Fruit fly (Drosophila melanogaster) whole organism, adult: ENCODE data around the gene CG14312.

Experiments
- CG11617 ChIP-seq: fragments of 200-800 bp; sonication (Bioruptor generic); optimal IDR thresholded peaks from 2 replicates; lab custom pipeline; 2017; ENCODE audit warnings: mild to moderate bottlenecking, missing biosample characterization, missing genetic modification reagents, missing genetic modification characterization
- CG12768 ChIP-seq: fragments of 200-800 bp; sonication (Bioruptor generic); optimal IDR thresholded peaks from 2 replicates; lab custom pipeline; 2017; ENCODE audit warnings: missing biosample characterization, missing genetic modification characterization, mild to moderate bottlenecking, moderate library complexity, missing genetic modification reagents
- CG14711 ChIP-seq: fragments of 200-800 bp; sonication (Bioruptor generic); optimal IDR thresholded peaks from 2 replicates; lab custom pipeline; 2018; ENCODE audit warnings: missing biosample characterization, mild to moderate bottlenecking, missing genetic modification characterization, moderate library complexity
- CG1620 ChIP-seq: fragments of 200-800 bp; sonication (Bioruptor generic); optimal IDR thresholded peaks from 2 replicates; lab custom pipeline; 2016; ENCODE audit warnings: missing biosample characterization, missing genetic modification characterization
- CG33017 ChIP-seq: fragments of 200-800 bp; sonication (Bioruptor generic); optimal IDR thresholded peaks from 2 replicates; lab custom pipeline; 2018; ENCODE audit warnings: missing biosample characterization, mild to moderate bottlenecking, missing genetic modification characterization, moderate library complexity
- CG5204 ChIP-seq: fragments of 200-800 bp; sonication (Bioruptor generic); optimal IDR thresholded peaks from 2 replicates; lab custom pipeline; 2016; ENCODE audit warnings: missing biosample characterization, missing genetic modification characterization
- CG7045 ChIP-seq: fragments of 200-800 bp; sonication (Bioruptor generic); optimal IDR thresholded peaks from 2 replicates; lab custom pipeline; 2017; ENCODE audit warnings: missing biosample characterization, mild to moderate bottlenecking, missing genetic modification characterization
- CG7101 ChIP-seq: fragments of 200-800 bp; sonication (Bioruptor generic); optimal IDR thresholded peaks from 2 replicates; lab custom pipeline; 2018; ENCODE audit warnings: missing biosample characterization, mild to moderate bottlenecking, missing genetic modification characterization, moderate library complexity
- Clk ChIP-seq: fragments of 200-800 bp; sonication (Bioruptor generic); optimal IDR thresholded peaks from 2 replicates; lab custom pipeline; 2017; ENCODE audit warnings: missing biosample characterization, missing genetic modification characterization
- Crg-1 ChIP-seq: fragments of 200-800 bp; sonication (Bioruptor generic); optimal IDR thresholded peaks from 2 replicates; lab custom pipeline; 2016; ENCODE audit warnings: missing biosample characterization, missing genetic modification characterization
- Hr96 ChIP-seq: fragments of 200-800 bp; sonication (Bioruptor generic); optimal IDR thresholded peaks from 2 replicates; lab custom pipeline; 2016; ENCODE audit warnings: missing biosample characterization, missing genetic modification characterization
- Mnt ChIP-seq: fragments of 200-800 bp; sonication (Bioruptor generic); optimal IDR thresholded peaks from 2 replicates; lab custom pipeline; 2016; ENCODE audit warnings: missing biosample characterization, mild to moderate bottlenecking, missing genetic modification characterization
- bab1 ChIP-seq: fragments of 200-800 bp; sonication (Bioruptor generic); optimal IDR thresholded peaks from 3 replicates; lab custom pipeline; 2019; ENCODE audit warnings: missing biosample characterization, mild to moderate bottlenecking, missing genetic modification characterization, moderate library complexity
- cic ChIP-seq: fragments of 200-800 bp; sonication (Bioruptor generic); optimal IDR thresholded peaks from 2 replicates; lab custom pipeline; 2017; ENCODE audit warnings: missing biosample characterization, mild to moderate bottlenecking, missing genetic modification characterization, moderate library complexity
- cnc ChIP-seq, 2 experiments: fragments of >200 bp; optimal IDR thresholded peaks; 2 replicates each; lab custom pipeline; 2017
- kay ChIP-seq: fragments of 200-800 bp; sonication (Bioruptor generic); peaks from one replicate; lab custom pipeline; 2016; ENCODE audit warnings: missing biosample characterization, missing genetic modification characterization, borderline replicate concordance
- ovo ChIP-seq: fragments of 200-800 bp; sonication (Bioruptor generic); optimal IDR thresholded peaks from 2 replicates; lab custom pipeline; 2016; ENCODE audit warnings: missing biosample characterization, missing genetic modification characterization
- pad ChIP-seq: fragments of 200-800 bp; sonication (Bioruptor generic); optimal IDR thresholded peaks from 3 replicates; lab custom pipeline; 2017; ENCODE audit warnings: missing biosample characterization, missing genetic modification characterization, mild to moderate bottlenecking, moderate library complexity, missing genetic modification reagents
- tj ChIP-seq: fragments of 200-800 bp; sonication (Bioruptor generic); optimal IDR thresholded peaks from 3 replicates; lab custom pipeline; 2017; ENCODE audit warnings: missing biosample characterization, mild to moderate bottlenecking, missing genetic modification characterization, moderate library complexity
- toe ChIP-seq: fragments of 200-800 bp; sonication (Bioruptor generic); optimal IDR thresholded peaks from 2 replicates; lab custom pipeline; 2016; ENCODE audit warnings: missing biosample characterization, missing genetic modification characterization

The CG14312 gene

dm6 chr3R:18245044-18245596 lies 38.2 kb downstream of the CG14312 start:
- TF ChIP-seq kay (peak; percentile 73), CG33017 (tag; lab: Kevin White, UChicago) (no peak), CG5204 (GFP tag; lab: Kevin White, UChicago) (no peak), CG14711 (tag; lab: Kevin White, UChicago) (peak; percentile 80), CG1620 (GFP tag; lab: Kevin White, UChicago) (no peak), tj (GFP tag; lab: Kevin White, UChicago) (no peak), pad (GFP tag; lab: Kevin White, UChicago) (no peak), ovo (peak; percentile 73), bab1 (GFP tag; lab: Kevin White, UChicago) (no peak), cnc (optimal IDR thresholded peaks at IDR 0.05; lab: Kevin White, UChicago) (no peak), CG7045 (GFP tag; lab: Kevin White, UChicago) (no peak), CG11617 (GFP tag; lab: Kevin White, UChicago) (no peak), toe (no peak), Hr96 (GFP tag; lab: Kevin White, UChicago) (no peak), Mnt (no peak), CG12768 (GFP tag; lab: Kevin White, UChicago) (no peak), cic (GFP tag; lab: Kevin White, UChicago) (no peak)

dm6 chr3R:18244171-18245043 lies 38.9 kb downstream of the CG14312 start:
- TF ChIP-seq CG7045 (GFP tag; lab: Kevin White, UChicago) (peak; percentile 36), kay (no peak), bab1 (GFP tag; lab: Kevin White, UChicago) (peak; percentile 6), pad (GFP tag; lab: Kevin White, UChicago) (peak; percentile 82), CG7101 (tag; lab: Kevin White, UChicago) (no peak), cic (GFP tag; lab: Kevin White, UChicago) (peak; percentile 82), CG11617 (GFP tag; lab: Kevin White, UChicago) (peak; percentile 20), toe (no peak), CG33017 (tag; lab: Kevin White, UChicago) (no peak), CG5204 (GFP tag; lab: Kevin White, UChicago) (no peak), CG14711 (tag; lab: Kevin White, UChicago) (no peak), Clk (GFP tag; lab: Kevin White, UChicago) (no peak), Crg-1 (peak; percentile 53), Hr96 (GFP tag; lab: Kevin White, UChicago) (peak; percentile 33), cnc (optimal IDR thresholded peaks at IDR 0.05; lab: Kevin White, UChicago) (no peak), Mnt (peak; percentile 52), CG12768 (GFP tag; lab: Kevin White, UChicago) (peak; percentile 55), tj (GFP tag; lab: Kevin White, UChicago) (peak; percentile 75), CG1620 (GFP tag; lab: Kevin White, UChicago) (peak; percentile 29), ovo (no peak)

dm6 chr3R:18243718-18244170 lies 39.6 kb downstream of the CG14312 start:
- TF ChIP-seq CG14711 (tag; lab: Kevin White, UChicago) = peak; percentile 94
- TF ChIP-seq kay = peak; percentile 96
- peak; percentile 38 for TF ChIP-seq Hr96 (GFP tag; lab: Kevin White, UChicago)
- no peak for TF ChIP-seq CG7101 (tag; lab: Kevin White, UChicago)

- TF ChIP-seq CG7045 (GFP tag; lab: Kevin White, UChicago) (no peak), CG12768 (GFP tag; lab: Kevin White, UChicago) (no peak), cnc (optimal IDR thresholded peaks at IDR 0.05; lab: Kevin White, UChicago) (peak in 1 of 2 experiments; percentile 35), CG33017 (tag; lab: Kevin White, UChicago) (no peak), CG1620 (GFP tag; lab: Kevin White, UChicago) (no peak)
These were observed 40.3 kb downstream of the CG14312 start for dm6 chr3R:18243000-18243399.

- TF ChIP-seq CG1620 (GFP tag; lab: Kevin White, UChicago) = peak; percentile 28
- no peak for TF ChIP-seq tj (GFP tag; lab: Kevin White, UChicago)
- TF ChIP-seq Crg-1 = no peak
- TF ChIP-seq CG33017 (tag; lab: Kevin White, UChicago) = no peak
- no peak for TF ChIP-seq kay
- no peak for TF ChIP-seq cic (GFP tag; lab: Kevin White, UChicago)
- TF ChIP-seq Mnt = peak; percentile 53
- TF ChIP-seq bab1 (GFP tag; lab: Kevin White, UChicago) = peak; percentile 50
- TF ChIP-seq Hr96 (GFP tag; lab: Kevin White, UChicago) = peak; percentile 25
- TF ChIP-seq CG5204 (GFP tag; lab: Kevin White, UChicago) = no peak
- TF ChIP-seq CG12768 (GFP tag; lab: Kevin White, UChicago) = peak; percentile 25
- TF ChIP-seq pad (GFP tag; lab: Kevin White, UChicago) = peak; percentile 5
- TF ChIP-seq Clk (GFP tag; lab: Kevin White, UChicago) = no peak
- peak; percentile 52 for TF ChIP-seq CG7101 (tag; lab: Kevin White, UChicago)
- peak; percentile 22 for TF ChIP-seq CG7045 (GFP tag; lab: Kevin White, UChicago)
- TF ChIP-seq toe = peak; percentile 28
- TF ChIP-seq CG14711 (tag; lab: Kevin White, UChicago) = peak; percentile 13
- no peak for TF ChIP-seq cnc (optimal IDR thresholded peaks at IDR 0.05; lab: Kevin White, UChicago)
- peak; percentile 8 for TF ChIP-seq ovo
- TF ChIP-seq CG11617 (GFP tag; lab: Kevin White, UChicago) = no peak
These were observed 41.0 kb downstream of the CG14312 start, which contains the start of the genes CG7156 and 14-3-3epsilon for dm6 chr3R:18242089-18242955. CG7156 (minus strand) TSS chr3R:18242159. 14-3-3epsilon (plus strand) TSS chr3R:18242531.
